Worm (Caenorhabditis elegans) whole organism, L4/young adult: ENCODE measurements around the gene T04F3.4.

Experiments
- W03F9.2 ChIP-seq: fragments of 150-350 bp; optimal IDR thresholded peaks from 2 replicates; lab custom pipeline; 2014; ENCODE audit warnings: missing biosample characterization, missing genetic modification characterization
- dao-5 ChIP-seq: sonication (generic microtip); optimal IDR thresholded peaks from 2 replicates; lab custom pipeline; 2016; ENCODE audit warnings: missing genotype, missing genetic modification characterization, moderate library complexity, missing compliant biosample characterization
- him-1 ChIP-seq: sonication (generic microtip); optimal IDR thresholded peaks from 2 replicates; lab custom pipeline; 2016; ENCODE audit warnings: missing genotype, missing genetic modification reagents, missing genetic modification characterization, missing compliant biosample characterization

Gene T04F3.4

DNA sequence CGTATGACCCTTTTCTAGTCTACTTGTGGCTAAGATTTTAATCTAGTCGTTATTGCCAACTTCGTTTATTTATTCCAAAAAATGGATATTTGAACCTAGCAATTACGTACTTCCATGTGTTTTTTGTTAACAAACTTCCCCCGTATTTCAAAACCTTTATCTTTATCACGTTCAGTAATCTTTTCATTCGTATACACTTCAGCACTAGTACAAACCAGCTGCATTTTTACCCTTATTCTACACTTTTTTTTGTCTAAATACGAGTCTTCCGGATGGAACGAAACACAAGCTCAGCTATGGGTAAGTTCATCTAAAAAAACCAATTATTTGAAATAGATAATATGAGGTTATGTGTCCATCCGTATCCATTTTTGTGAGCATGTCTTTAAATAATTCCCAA, 26.6 kb upstream of the T04F3.4 start, which contains the start of gene D2023.1:
D2023.1 (plus strand) TSS at position 77 of the 400 bp plus-strand sequence.
- TF ChIP-seq him-1 (tag; lab: Kevin White, UChicago) (no peak), W03F9.2 (tag; lab: Kevin White, UChicago) (no peak), dao-5 (tag; lab: Kevin White, UChicago) (no peak)

ce11 chrV:11787742-11788238, 24.9 kb upstream of the T04F3.4 start, which contains the start of gene F55A11.8:
Gene F55A11.8 (plus strand): TSS chrV:11788188.
- TF ChIP-seq dao-5 (tag; lab: Kevin White, UChicago) (no peak), him-1 (tag; lab: Kevin White, UChicago) (no peak), W03F9.2 (tag; lab: Kevin White, UChicago) (peak; percentile 31)

DNA sequence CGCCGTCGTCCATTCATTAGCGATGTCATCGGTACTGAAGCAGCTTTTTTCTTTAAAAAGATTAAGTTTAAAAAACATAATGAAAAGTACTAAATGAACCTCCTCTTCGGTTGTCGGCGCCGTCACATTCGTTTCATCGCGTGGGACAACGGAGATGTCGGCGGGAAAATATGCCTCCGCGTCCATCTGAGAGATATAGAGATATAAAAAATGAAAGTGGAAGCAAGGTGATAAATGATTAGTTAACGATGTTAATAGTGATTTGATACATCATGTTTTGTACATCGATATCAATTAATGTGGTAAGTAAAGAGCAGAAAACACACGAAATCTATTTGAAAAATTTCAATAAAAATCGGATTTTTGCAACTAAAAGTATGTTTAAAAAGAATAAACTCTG, 24.4 kb upstream of the T04F3.4 start, which contains the start of gene F55A11.7:
F55A11.7 (minus strand) TSS at position 186 of the 400 bp plus-strand sequence.
- TF ChIP-seq W03F9.2 (tag; lab: Kevin White, UChicago) (no peak), him-1 (tag; lab: Kevin White, UChicago) (no peak), dao-5 (tag; lab: Kevin White, UChicago) (no peak)

DNA sequence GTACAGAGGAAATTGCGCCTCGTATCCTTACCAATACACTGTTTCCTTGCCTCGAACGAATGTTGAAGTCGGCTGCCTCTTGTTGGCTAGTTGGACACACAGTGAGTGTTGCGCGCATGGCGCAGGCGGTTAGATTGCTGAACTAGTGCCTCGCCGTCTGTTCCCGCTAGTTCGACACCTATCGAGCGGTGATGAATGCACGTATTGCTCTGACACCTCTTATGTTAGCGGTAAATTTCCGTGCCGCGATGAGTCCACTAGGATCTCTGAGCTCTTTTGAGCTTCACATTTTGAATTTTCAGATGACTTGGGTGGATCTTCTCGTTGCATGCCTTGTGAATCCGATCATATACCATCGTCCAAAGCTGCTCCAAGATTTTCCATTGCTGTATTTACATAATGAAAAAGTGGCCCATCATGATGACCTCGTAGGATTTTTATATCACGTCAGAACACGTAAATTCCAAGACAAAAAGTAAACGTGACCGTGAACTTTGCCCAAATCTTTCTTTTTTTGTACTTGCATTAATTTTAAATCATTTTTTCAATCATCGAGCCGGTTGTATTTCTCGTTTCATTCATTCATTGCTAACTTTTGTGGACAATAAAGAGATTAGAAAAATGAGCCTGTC, 20.1 kb upstream of the T04F3.4 start, which contains the start of gene F55A11.11:
F55A11.11 (plus strand) TSS at position 341 of the 632 bp plus-strand sequence.
- TF ChIP-seq him-1 (tag; lab: Kevin White, UChicago) = peak; percentile 72
- peak; percentile 78 for TF ChIP-seq W03F9.2 (tag; lab: Kevin White, UChicago)
- TF ChIP-seq dao-5 (tag; lab: Kevin White, UChicago) = peak; percentile 82

DNA sequence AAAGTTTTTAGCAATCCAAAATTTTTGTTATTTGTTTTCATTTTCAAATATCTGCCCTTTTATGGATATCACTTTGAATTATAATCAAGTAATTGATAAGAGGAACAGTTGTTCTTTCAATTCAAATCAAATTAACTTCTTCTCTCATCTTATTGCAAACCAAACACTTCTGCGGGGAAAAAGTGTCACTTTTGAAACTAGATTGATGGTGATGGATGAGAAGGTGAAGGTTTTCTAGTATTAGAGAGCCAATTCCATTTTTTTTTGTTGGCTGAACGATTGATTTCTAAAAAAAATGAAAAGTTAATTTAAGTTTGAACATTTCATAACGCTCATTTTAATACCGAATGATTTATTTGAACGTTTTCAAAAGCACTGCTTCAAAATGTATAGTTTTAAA, 17.0 kb upstream of the T04F3.4 start:
- no peak for TF ChIP-seq W03F9.2 (tag; lab: Kevin White, UChicago)

ce11 chrV:11779310-11779709, 16.5 kb upstream of the T04F3.4 start:
- TF ChIP-seq dao-5 (tag; lab: Kevin White, UChicago) (no peak), W03F9.2 (tag; lab: Kevin White, UChicago) (no peak)

DNA sequence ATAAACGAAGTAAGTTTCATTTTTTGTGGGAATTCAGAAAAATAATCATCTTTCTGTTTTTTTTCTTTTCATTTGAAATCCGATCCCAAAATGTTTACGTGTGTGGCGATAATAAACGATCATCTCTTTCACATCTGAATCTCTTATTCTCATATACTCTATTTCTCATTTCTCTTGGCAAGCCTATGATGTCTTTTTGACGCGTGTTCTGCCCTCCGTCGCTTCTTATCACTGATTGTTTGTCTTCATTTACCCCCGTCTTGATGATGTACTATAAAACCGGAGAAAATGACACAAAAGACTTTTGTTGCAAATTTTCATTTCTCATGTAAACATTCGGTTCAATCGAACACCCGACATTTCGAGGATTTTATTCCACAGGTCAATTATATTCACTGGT, 15.0 kb upstream of the T04F3.4 start:
- no peak for TF ChIP-seq him-1 (tag; lab: Kevin White, UChicago)
- TF ChIP-seq dao-5 (tag; lab: Kevin White, UChicago) = no peak
- no peak for TF ChIP-seq W03F9.2 (tag; lab: Kevin White, UChicago)

DNA sequence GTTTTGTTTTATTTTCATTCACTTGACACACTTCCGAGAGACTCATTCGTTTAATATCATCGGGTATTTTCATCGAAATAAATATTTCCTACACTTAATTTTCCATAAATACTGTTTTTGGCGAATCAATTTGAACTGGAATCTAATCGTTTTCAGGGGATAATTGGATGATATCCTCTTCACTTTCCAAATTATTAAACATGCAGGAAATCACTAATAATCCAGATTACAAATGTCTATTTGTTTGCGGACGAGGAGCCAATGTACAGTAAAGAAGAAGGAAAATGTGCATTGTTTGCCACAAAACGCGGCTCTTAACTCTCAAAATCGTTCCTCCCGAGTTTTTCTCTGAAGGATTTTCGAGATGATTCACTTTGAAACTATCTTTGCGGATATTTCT, 13.7 kb upstream of the T04F3.4 start, which contains the start of gene F55A11.6:
F55A11.6 (plus strand) TSS at position 301 of the 400 bp plus-strand sequence.
- TF ChIP-seq dao-5 (tag; lab: Kevin White, UChicago) (no peak), W03F9.2 (tag; lab: Kevin White, UChicago) (no peak), him-1 (tag; lab: Kevin White, UChicago) (no peak)

DNA sequence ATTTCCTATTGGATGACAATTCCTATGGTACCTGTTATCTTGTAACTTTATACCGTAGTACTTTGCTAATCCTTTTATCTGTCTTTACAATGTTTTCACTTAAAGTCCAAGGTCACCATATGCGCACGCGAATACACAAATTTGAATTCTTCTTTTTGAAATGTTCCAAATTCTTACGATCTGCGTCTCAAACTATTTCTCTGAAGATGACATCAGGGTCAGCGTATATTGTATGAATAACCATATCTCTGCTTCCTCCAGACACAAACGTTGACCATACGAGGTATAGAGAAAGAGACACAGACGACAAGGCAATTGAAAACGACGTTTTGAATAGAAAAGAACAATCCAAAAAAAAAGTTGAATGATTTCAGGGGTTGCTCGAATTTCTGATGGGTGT, 11.1 kb upstream of the T04F3.4 start:
- TF ChIP-seq dao-5 (tag; lab: Kevin White, UChicago) = no peak
- TF ChIP-seq W03F9.2 (tag; lab: Kevin White, UChicago) = no peak
- no peak for TF ChIP-seq him-1 (tag; lab: Kevin White, UChicago)

DNA sequence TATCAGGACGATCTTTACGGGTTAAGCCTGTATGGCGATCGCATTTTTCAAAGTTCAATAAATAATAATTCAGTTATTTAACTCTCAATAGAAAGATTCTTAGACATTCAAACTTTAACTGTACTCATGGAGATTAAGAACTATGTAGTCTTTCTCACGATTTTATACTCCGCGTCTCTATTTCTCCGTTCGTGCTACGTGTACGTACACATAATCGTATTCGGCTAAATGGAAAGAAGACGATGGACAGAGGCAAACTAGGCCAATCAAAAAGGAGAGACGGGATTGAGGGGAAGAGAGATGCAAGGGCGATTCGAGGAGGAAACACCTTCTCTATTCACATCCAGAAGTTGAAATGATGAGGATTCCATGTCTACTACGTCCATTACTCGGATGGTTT, 10.6 kb upstream of the T04F3.4 start, which contains the start of gene bus-18:
bus-18 (plus strand) TSS at position 301 of the 400 bp plus-strand sequence.
- TF ChIP-seq him-1 (tag; lab: Kevin White, UChicago) (no peak), dao-5 (tag; lab: Kevin White, UChicago) (no peak), W03F9.2 (tag; lab: Kevin White, UChicago) (no peak)

- TF ChIP-seq W03F9.2 (tag; lab: Kevin White, UChicago) = no peak
Observed at ce11 chrV:11770053-11770517, 7.2 kb upstream of the T04F3.4 start, which contains the start of gene F55A11.4. Gene F55A11.4 (plus strand): TSS chrV:11770467.

DNA sequence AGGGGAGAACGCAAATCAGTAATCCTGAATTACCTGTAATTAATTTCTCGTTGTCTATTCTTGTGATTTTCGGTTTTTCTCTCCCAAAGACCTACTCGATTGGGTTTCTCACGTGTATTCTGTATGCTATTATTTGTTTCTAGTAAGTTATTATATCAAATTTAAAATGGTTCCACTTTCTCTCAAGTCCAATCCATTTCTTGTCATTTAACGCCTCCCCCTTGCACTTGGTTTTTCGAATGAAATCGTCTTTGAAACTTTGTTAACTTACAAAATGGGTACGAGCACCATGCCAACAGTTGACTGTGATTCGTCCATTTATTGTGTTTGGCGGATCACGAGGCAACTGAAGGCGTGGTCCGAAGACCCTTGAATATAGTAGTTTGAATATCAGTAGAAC, 6.8 kb upstream of the T04F3.4 start:
- TF ChIP-seq W03F9.2 (tag; lab: Kevin White, UChicago) (no peak), him-1 (tag; lab: Kevin White, UChicago) (no peak), dao-5 (tag; lab: Kevin White, UChicago) (no peak)

DNA sequence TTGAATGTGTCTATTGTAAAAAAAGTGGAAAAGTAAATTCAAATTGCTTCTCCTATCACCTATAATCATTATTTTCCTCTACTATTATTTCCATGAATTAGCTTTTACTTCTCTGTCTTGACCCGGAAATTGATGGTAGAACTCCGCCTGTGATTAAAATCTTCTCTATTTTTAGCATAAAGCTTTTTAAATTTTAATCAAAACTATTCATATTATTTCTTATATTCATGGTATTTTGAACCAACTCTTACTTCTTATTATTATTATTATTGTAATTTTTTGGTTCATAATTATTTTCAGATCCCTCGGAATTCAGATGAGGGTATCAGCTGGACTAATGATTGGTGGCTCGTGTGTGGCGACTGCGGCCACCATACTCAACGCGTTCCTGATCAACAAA, 4.2 kb upstream of the T04F3.4 start, which contains the start of gene sel-11:
sel-11 (plus strand) TSS at position 301 of the 400 bp plus-strand sequence.
- TF ChIP-seq dao-5 (tag; lab: Kevin White, UChicago) (no peak), him-1 (tag; lab: Kevin White, UChicago) (no peak), W03F9.2 (tag; lab: Kevin White, UChicago) (no peak)
